Worm (Caenorhabditis elegans) whole organism, L2 larva: ENCODE results near the gene C05D11.13.

Experiments
- C34F6.9 ChIP-seq: fragments of 150-350 bp; optimal IDR thresholded peaks from 2 replicates; lab custom pipeline; 2014; ENCODE audit warnings: missing biosample characterization, missing genetic modification characterization
- F13H6.1 ChIP-seq: sonication (generic microtip); optimal IDR thresholded peaks from 2 replicates; lab custom pipeline; 2016; ENCODE audit warnings: missing genetic modification characterization, missing compliant biosample characterization
- R02D3.7 ChIP-seq: fragments of 150-350 bp; optimal IDR thresholded peaks from 2 replicates; lab custom pipeline; 2014; ENCODE audit warnings: missing biosample characterization, missing genetic modification characterization
- Y55F3AM.14 ChIP-seq: fragments of 200-800 bp; sonication (Bioruptor generic); optimal IDR thresholded peaks from 2 replicates; lab custom pipeline; 2018; ENCODE audit warnings: mild to moderate bottlenecking, missing genetic modification characterization, missing compliant biosample characterization
- ZK546.5 ChIP-seq: sonication (generic microtip); optimal IDR thresholded peaks from 2 replicates; lab custom pipeline; 2017; ENCODE audit warnings: missing biosample characterization, missing genetic modification characterization
- alr-1 ChIP-seq: fragments of 150-350 bp; optimal IDR thresholded peaks from 2 replicates; lab custom pipeline; 2014; ENCODE audit warnings: missing biosample characterization, missing genetic modification characterization
- aly-2 ChIP-seq: fragments of 150-350 bp; optimal IDR thresholded peaks from 2 replicates; lab custom pipeline; 2014; ENCODE audit warnings: missing biosample characterization, missing genetic modification characterization
- blmp-1 ChIP-seq: sonication (generic microtip); optimal IDR thresholded peaks from 2 replicates; lab custom pipeline; 2017; ENCODE audit warnings: missing genetic modification characterization, mild to moderate bottlenecking, missing compliant biosample characterization, antibody characterized with exemption, moderate library complexity; ENCODE audit not compliant: insufficient read depth
- ceh-16 ChIP-seq: fragments of 150-350 bp; optimal IDR thresholded peaks from 2 replicates; lab custom pipeline; 2014; ENCODE audit warnings: missing biosample characterization, missing genetic modification characterization
- ceh-82 ChIP-seq: fragments of 150-350 bp; optimal IDR thresholded peaks from 2 replicates; lab custom pipeline; 2014; ENCODE audit warnings: missing biosample characterization, missing genetic modification characterization
- crh-2 ChIP-seq: sonication (generic microtip); optimal IDR thresholded peaks from 2 replicates; lab custom pipeline; 2017; ENCODE audit warnings: missing biosample characterization, missing genetic modification characterization
- dmd-4 ChIP-seq: sonication (generic microtip); optimal IDR thresholded peaks from 2 replicates; lab custom pipeline; 2017; ENCODE audit warnings: missing biosample characterization, missing genetic modification characterization
- egl-27 ChIP-seq: sonication (generic microtip); optimal IDR thresholded peaks from 3 replicates; lab custom pipeline; 2017; ENCODE audit warnings: missing biosample characterization, missing genetic modification reagents, missing genetic modification characterization
- elt-1 ChIP-seq: fragments of 150-350 bp; optimal IDR thresholded peaks from 2 replicates; lab custom pipeline; 2014; ENCODE audit warnings: missing biosample characterization, missing genetic modification characterization
- elt-3 ChIP-seq: sonication (generic microtip); optimal IDR thresholded peaks from 2 replicates; lab custom pipeline; 2017; ENCODE audit warnings: missing biosample characterization, missing genetic modification characterization
- fos-1 ChIP-seq: fragments of 150-350 bp; optimal IDR thresholded peaks from 2 replicates; lab custom pipeline; 2014; ENCODE audit warnings: missing biosample characterization, missing genetic modification characterization
- gmeb-1 ChIP-seq: fragments of 150-350 bp; optimal IDR thresholded peaks from 2 replicates; lab custom pipeline; 2014; ENCODE audit warnings: missing biosample characterization, missing genetic modification characterization
- lin-13 ChIP-seq: fragments of 150-350 bp; optimal IDR thresholded peaks from 2 replicates; lab custom pipeline; 2014; ENCODE audit warnings: missing biosample characterization, missing genetic modification reagents, missing genetic modification characterization
- lin-39 ChIP-seq: fragments of 150-350 bp; optimal IDR thresholded peaks from 2 replicates; lab custom pipeline; 2014; ENCODE audit warnings: missing biosample characterization, missing genetic modification reagents, missing genetic modification characterization
- lsy-2 ChIP-seq, 2 experiments: fragments of 150-350 bp in 1 of 2; sonication (generic microtip) in 1 of 2; optimal IDR thresholded peaks; 2 replicates each; lab custom pipeline; 2014 to 2017; ENCODE audit warnings: missing biosample characterization in 2 of 2, missing genetic modification characterization in 2 of 2
- mbf-1 ChIP-seq: sonication (generic microtip); optimal IDR thresholded peaks from 2 replicates; lab custom pipeline; 2017; ENCODE audit warnings: missing biosample characterization, missing genetic modification characterization
- mdl-1 ChIP-seq, 2 experiments: fragments of 150-350 bp in 1 of 2; sonication (generic microtip) in 1 of 2; optimal IDR thresholded peaks; 2 replicates each; lab custom pipeline; 2017; ENCODE audit warnings: missing biosample characterization in 2 of 2, missing genetic modification characterization in 2 of 2
- nhr-11 ChIP-seq: fragments of 150-350 bp; optimal IDR thresholded peaks from 2 replicates; lab custom pipeline; 2014; ENCODE audit warnings: missing biosample characterization, missing genetic modification characterization
- nhr-12 ChIP-seq: fragments of 150-350 bp; optimal IDR thresholded peaks from 2 replicates; lab custom pipeline; 2014; ENCODE audit warnings: missing biosample characterization, missing genetic modification characterization
- nhr-129 ChIP-seq: fragments of 150-350 bp; optimal IDR thresholded peaks from 2 replicates; lab custom pipeline; 2014; ENCODE audit warnings: missing biosample characterization, missing genetic modification characterization
- nhr-21 ChIP-seq: fragments of 150-350 bp; optimal IDR thresholded peaks from 2 replicates; lab custom pipeline; 2014; ENCODE audit warnings: missing biosample characterization, missing genetic modification characterization
- nhr-237 ChIP-seq: fragments of 150-350 bp; optimal IDR thresholded peaks from 2 replicates; lab custom pipeline; 2014; ENCODE audit warnings: missing biosample characterization, missing genetic modification characterization
- nhr-6 ChIP-seq: fragments of 150-350 bp; optimal IDR thresholded peaks from 2 replicates; lab custom pipeline; 2014; ENCODE audit warnings: missing biosample characterization, missing genetic modification characterization
- peb-1 ChIP-seq: fragments of 150-350 bp; optimal IDR thresholded peaks from 2 replicates; lab custom pipeline; 2014; ENCODE audit warnings: missing biosample characterization, missing genetic modification characterization
- skn-1 ChIP-seq: sonication (generic microtip); optimal IDR thresholded peaks from 2 replicates; lab custom pipeline; 2017; ENCODE audit warnings: missing biosample characterization, missing genetic modification characterization
- sma-9 ChIP-seq, 2 experiments: fragments of 150-350 bp in 1 of 2; sonication (generic microtip) in 1 of 2; optimal IDR thresholded peaks; 2 replicates each; lab custom pipeline; 2014 to 2016; ENCODE audit warnings: missing genetic modification characterization in 2 of 2, mild to moderate bottlenecking in 1 of 2, missing biosample characterization in 1 of 2, missing compliant biosample characterization in 1 of 2, missing genetic modification reagents in 1 of 2, moderate library complexity in 1 of 2
- snpc-4 ChIP-seq: fragments of 150-350 bp; optimal IDR thresholded peaks from 2 replicates; lab custom pipeline; 2014; ENCODE audit warnings: missing biosample characterization, missing genetic modification characterization
- unc-39 ChIP-seq: fragments of 150-350 bp; optimal IDR thresholded peaks from 2 replicates; lab custom pipeline; 2014; ENCODE audit warnings: missing biosample characterization, missing genetic modification characterization
- unc-55 ChIP-seq: fragments of 150-350 bp; sonication (generic microtip); optimal IDR thresholded peaks from 3 replicates; lab custom pipeline; 2014; ENCODE audit warnings: missing biosample characterization, missing genetic modification reagents, missing genetic modification characterization
- unc-62 ChIP-seq: fragments of 150-350 bp; optimal IDR thresholded peaks from 2 replicates; lab custom pipeline; 2014; ENCODE audit warnings: missing biosample characterization, missing genetic modification reagents, missing genetic modification characterization
- zag-1 ChIP-seq: fragments of 150-350 bp; optimal IDR thresholded peaks from 2 replicates; lab custom pipeline; 2014; ENCODE audit warnings: missing biosample characterization, missing genetic modification characterization
- ztf-1 ChIP-seq: fragments of 200-800 bp; sonication (Bioruptor generic); conservative IDR thresholded peaks from 2 replicates; pipeline ENCODE4 v1.3.6; 2022; ENCODE audit warnings: missing genetic modification characterization, missing compliant biosample characterization
- ztf-11 ChIP-seq: sonication (generic microtip); optimal IDR thresholded peaks from 2 replicates; lab custom pipeline; 2017; ENCODE audit warnings: missing biosample characterization, missing genetic modification characterization
- ztf-4 ChIP-seq: fragments of 150-350 bp; optimal IDR thresholded peaks from 2 replicates; lab custom pipeline; 2014; ENCODE audit warnings: missing biosample characterization, missing genetic modification characterization

Gene C05D11.13

DNA sequence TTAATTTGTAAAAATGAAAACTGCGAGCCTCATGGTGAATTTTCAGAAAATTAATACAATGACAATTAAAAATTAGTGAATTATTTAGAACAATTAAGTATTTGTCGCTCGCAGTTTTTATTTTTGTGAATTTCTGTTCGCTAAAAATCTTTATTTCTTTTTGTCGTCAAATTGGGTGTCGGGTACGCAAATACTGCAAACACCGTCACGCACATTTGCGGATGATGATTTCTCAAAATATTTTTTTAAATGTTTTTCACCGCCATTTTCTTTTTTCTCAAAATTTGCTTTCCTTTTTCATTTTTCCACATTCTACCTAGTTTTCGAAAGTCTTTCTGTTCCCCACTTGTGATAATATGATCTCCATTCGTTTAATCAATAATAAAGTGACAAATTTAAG is 44.5 kb upstream of the C05D11.13 start:
- TF ChIP-seq elt-3, result no peak
- peak; percentile 78 for TF ChIP-seq unc-55 (GFP tag; lab: Kevin White, UChicago)
- TF ChIP-seq lsy-2 (tag; optimal IDR thresholded peaks at IDR 0.05; lab: Kevin White, UChicago), result peak; percentile 71 to 75
- peak; percentile 11 for TF ChIP-seq snpc-4
- no peak for TF ChIP-seq zag-1 (tag; lab: Kevin White, UChicago)
- TF ChIP-seq skn-1, result peak; percentile 98
- TF ChIP-seq ztf-4 (tag; lab: Kevin White, UChicago), result no peak
- TF ChIP-seq sma-9 (GFP tag; optimal IDR thresholded peaks at IDR 0.05; lab: Kevin White, UChicago), result peak; percentile 44
- TF ChIP-seq sma-9 (tag; optimal IDR thresholded peaks at IDR 0.05; lab: Kevin White, UChicago), result no peak
- TF ChIP-seq C34F6.9, result peak; percentile 71
- peak; percentile 25 for TF ChIP-seq crh-2 (tag; lab: Kevin White, UChicago)
- TF ChIP-seq lin-39 (tag; lab: Kevin White, UChicago), result no peak

DNA sequence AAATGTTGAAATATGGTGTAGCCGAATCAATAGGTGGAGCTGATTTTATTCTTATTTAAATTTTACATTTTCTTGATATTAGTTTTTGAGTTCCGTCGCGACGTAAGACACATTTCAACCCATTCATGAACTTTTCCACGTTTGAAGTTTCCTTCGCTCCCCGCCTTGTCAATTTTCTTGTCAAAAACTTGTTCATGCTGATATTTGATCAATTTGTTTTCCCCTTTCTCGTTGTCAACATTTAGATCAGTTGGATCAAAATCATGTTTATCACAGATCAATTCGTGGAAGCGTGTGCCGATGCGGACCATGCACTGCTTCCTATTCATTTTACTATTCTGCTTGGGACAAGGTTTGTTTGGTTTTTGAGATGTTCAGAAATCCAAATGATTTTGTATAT is 38.5 kb upstream of the C05D11.13 start, which contains the start of gene chtb-2:
chtb-2 (plus strand) TSS at position 301 of the 400 bp plus-strand sequence.
- TF ChIP-seq F13H6.1 (tag; lab: Kevin White, UChicago) (no peak), ztf-1 (GFP tag; lab: Robert Waterston, UW) (no peak), unc-62 (GFP tag; lab: Kevin White, UChicago) (no peak), Y55F3AM.14 (no peak), lsy-2 (tag; optimal IDR thresholded peaks at IDR 0.05; lab: Kevin White, UChicago) (no peak), dmd-4 (no peak), gmeb-1 (tag; lab: Kevin White, UChicago) (no peak), nhr-12 (tag; lab: Kevin White, UChicago) (no peak), lin-13 (GFP tag; lab: Kevin White, UChicago) (no peak), nhr-237 (tag; lab: Kevin White, UChicago) (no peak), mdl-1 (tag; optimal IDR thresholded peaks at IDR 0.05; lab: Kevin White, UChicago) (no peak), C34F6.9 (no peak), peb-1 (tag; lab: Kevin White, UChicago) (no peak), skn-1 (no peak), unc-39 (tag; lab: Kevin White, UChicago) (no peak), mbf-1 (no peak), nhr-11 (tag; lab: Kevin White, UChicago) (no peak), egl-27 (tag; lab: Kevin White, UChicago) (no peak), lin-39 (tag; lab: Kevin White, UChicago) (no peak)

- TF ChIP-seq ceh-82 (tag; lab: Kevin White, UChicago) (no peak), F13H6.1 (tag; lab: Kevin White, UChicago) (no peak), R02D3.7 (tag; lab: Kevin White, UChicago) (no peak), ZK546.5 (tag; lab: Kevin White, UChicago) (no peak), aly-2 (tag; lab: Kevin White, UChicago) (no peak)
Observed at ce11 chrIII:6479439-6479838, 35.1 kb upstream of the C05D11.13 start.

- TF ChIP-seq nhr-21 (no peak), elt-3 (no peak), crh-2 (tag; lab: Kevin White, UChicago) (no peak), sma-9 (GFP tag; optimal IDR thresholded peaks at IDR 0.05; lab: Kevin White, UChicago) (no peak), sma-9 (tag; optimal IDR thresholded peaks at IDR 0.05; lab: Kevin White, UChicago) (no peak), egl-27 (tag; lab: Kevin White, UChicago) (no peak), zag-1 (tag; lab: Kevin White, UChicago) (no peak), Y55F3AM.14 (no peak)
Observed at ce11 chrIII:6478256-6479004, 34.0 kb upstream of the C05D11.13 start, which contains the start of gene zip-8. Gene zip-8, plus strand, starts transcription at chrIII:6478955.

ce11 chrIII:6476380-6476779 is 32.0 kb upstream of the C05D11.13 start:
- no peak for TF ChIP-seq unc-62 (GFP tag; lab: Kevin White, UChicago)
- no peak for TF ChIP-seq lin-39 (tag; lab: Kevin White, UChicago)
- no peak for TF ChIP-seq lsy-2 (tag; optimal IDR thresholded peaks at IDR 0.05; lab: Kevin White, UChicago)
- TF ChIP-seq snpc-4, result no peak
- TF ChIP-seq C34F6.9, result no peak
- TF ChIP-seq fos-1 (tag; lab: Kevin White, UChicago), result no peak
- no peak for TF ChIP-seq nhr-6 (tag; lab: Kevin White, UChicago)
- no peak for TF ChIP-seq lin-13 (GFP tag; lab: Kevin White, UChicago)
- TF ChIP-seq R02D3.7 (tag; lab: Kevin White, UChicago), result no peak
- TF ChIP-seq peb-1 (tag; lab: Kevin White, UChicago), result no peak
- no peak for TF ChIP-seq unc-39 (tag; lab: Kevin White, UChicago)
- no peak for TF ChIP-seq alr-1 (tag; lab: Kevin White, UChicago)
- TF ChIP-seq ceh-16 (tag; lab: Kevin White, UChicago), result no peak
- no peak for TF ChIP-seq ztf-4 (tag; lab: Kevin White, UChicago)
- TF ChIP-seq nhr-129 (tag; lab: Kevin White, UChicago), result no peak
- TF ChIP-seq mbf-1, result no peak
- no peak for TF ChIP-seq ztf-11 (tag; lab: Kevin White, UChicago)
- TF ChIP-seq blmp-1 (tag; lab: Kevin White, UChicago), result no peak
- no peak for TF ChIP-seq elt-1 (tag; lab: Kevin White, UChicago)
- no peak for TF ChIP-seq nhr-12 (tag; lab: Kevin White, UChicago)
